Fruit fly (Drosophila melanogaster) whole organism, embryonic: ENCODE data around the gene Pka-C3.

Experiments used
- Atf3 ChIP-seq: fragments of 200-800 bp; sonication (Bioruptor generic); optimal IDR thresholded peaks from 3 replicates; lab custom pipeline; 2016; ENCODE audit warnings: missing biosample characterization, missing genetic modification characterization
- B-H2 ChIP-seq: fragments of 200-800 bp; sonication (Bioruptor generic); optimal IDR thresholded peaks from 2 replicates; lab custom pipeline; 2018; ENCODE audit warnings: missing biosample characterization, mild to moderate bottlenecking, missing genetic modification characterization
- CG10654 ChIP-seq: fragments of 200-800 bp; sonication (Bioruptor generic); optimal IDR thresholded peaks from 2 replicates; lab custom pipeline; 2016; ENCODE audit warnings: missing biosample characterization, missing genetic modification characterization
- CG11695 ChIP-seq: fragments of 200-800 bp; sonication (Bioruptor generic); IDR thresholded peaks from 3 replicates; pipeline ENCODE4 v1.3.6; 2022; ENCODE audit warnings: missing biosample characterization, missing genetic modification characterization
- CG14050 ChIP-seq: fragments of 200-800 bp; sonication (Bioruptor generic); IDR thresholded peaks from 3 replicates; pipeline ENCODE4 v1.3.6; 2022; ENCODE audit warnings: missing biosample characterization, missing genetic modification characterization
- CG14667 ChIP-seq: fragments of 200-800 bp; sonication (Bioruptor generic); IDR thresholded peaks from 2 replicates; pipeline ENCODE4 v1.3.6; 2022; ENCODE audit warnings: missing biosample characterization, missing genetic modification characterization
- CG15073 ChIP-seq: fragments of 200-800 bp; sonication (Bioruptor generic); optimal IDR thresholded peaks from 2 replicates; lab custom pipeline; 2016; ENCODE audit warnings: missing biosample characterization, missing genetic modification characterization
- CG15269 ChIP-seq: fragments of 200-800 bp; sonication (Bioruptor generic); optimal IDR thresholded peaks from 2 replicates; lab custom pipeline; 2018; ENCODE audit warnings: missing biosample characterization, mild to moderate bottlenecking, missing genetic modification characterization, moderate library complexity
- CG15696 ChIP-seq: fragments of 200-800 bp; sonication (Bioruptor generic); optimal IDR thresholded peaks from 2 replicates; lab custom pipeline; 2019; ENCODE audit warnings: missing biosample characterization, mild to moderate bottlenecking, missing genetic modification characterization, moderate library complexity
- CG16813 ChIP-seq: fragments of 200-800 bp; sonication (Bioruptor generic); IDR thresholded peaks from 3 replicates; pipeline ENCODE4 v1.3.6; 2022; ENCODE audit warnings: missing biosample characterization, missing genetic modification characterization; ENCODE audit not compliant: partially characterized antibody
- CG16815 ChIP-seq: fragments of 200-800 bp; sonication (Bioruptor generic); optimal IDR thresholded peaks from 3 replicates; lab custom pipeline; 2017; ENCODE audit warnings: missing biosample characterization, mild to moderate bottlenecking, missing genetic modification characterization
- CG16863 ChIP-seq: fragments of 200-800 bp; sonication (Bioruptor generic); optimal IDR thresholded peaks from 3 replicates; lab custom pipeline; 2016; ENCODE audit warnings: missing biosample characterization, missing genetic modification characterization
- CG17385 ChIP-seq: fragments of 200-800 bp; sonication (Bioruptor generic); optimal IDR thresholded peaks from 3 replicates; lab custom pipeline; 2018; ENCODE audit warnings: missing biosample characterization, mild to moderate bottlenecking, missing genetic modification characterization
- CG2199 ChIP-seq: fragments of 200-800 bp; sonication (Bioruptor generic); IDR thresholded peaks from 3 replicates; pipeline ENCODE4 v1.3.6; 2022; ENCODE audit warnings: missing biosample characterization, missing genetic modification characterization
- CG2678 ChIP-seq: fragments of 200-800 bp; sonication (Bioruptor generic); optimal IDR thresholded peaks from 3 replicates; lab custom pipeline; 2019; ENCODE audit warnings: missing biosample characterization, mild to moderate bottlenecking, missing genetic modification characterization, moderate library complexity
- CG33213 ChIP-seq: fragments of 200-800 bp; sonication (Bioruptor generic); optimal IDR thresholded peaks from 3 replicates; lab custom pipeline; 2016; ENCODE audit warnings: missing biosample characterization, missing genetic modification characterization
- CG3838 ChIP-seq: fragments of 200-800 bp; sonication (Bioruptor generic); optimal IDR thresholded peaks from 3 replicates; lab custom pipeline; 2016; ENCODE audit warnings: missing biosample characterization, missing genetic modification characterization
- CG4360 ChIP-seq: fragments of 200-800 bp; sonication (Bioruptor generic); IDR thresholded peaks from 2 replicates; pipeline ENCODE4 v1.3.6; 2022; ENCODE audit warnings: missing biosample characterization, missing genetic modification characterization
- CG4854 ChIP-seq: fragments of 200-800 bp; sonication (Bioruptor generic); optimal IDR thresholded peaks from 2 replicates; lab custom pipeline; 2016; ENCODE audit warnings: missing biosample characterization, missing genetic modification characterization, inconsistent platforms
- CG7357 ChIP-seq: fragments of 200-800 bp; sonication (Bioruptor generic); IDR thresholded peaks from 3 replicates; pipeline ENCODE4 v1.3.6; 2022; ENCODE audit warnings: missing biosample characterization, missing genetic modification characterization
- Drgx ChIP-seq: fragments of 200-800 bp; sonication (Bioruptor generic); IDR thresholded peaks from 2 replicates; pipeline ENCODE4 v1.3.6; 2022; ENCODE audit warnings: missing biosample characterization, missing genetic modification characterization
- E2f2 ChIP-seq: fragments of 200-800 bp; sonication (Bioruptor generic); IDR thresholded peaks from 2 replicates; pipeline ENCODE4 v1.3.6; 2022; ENCODE audit warnings: missing biosample characterization, missing genetic modification characterization
- H15 ChIP-seq: fragments of 200-800 bp; sonication (Bioruptor generic); IDR thresholded peaks from 3 replicates; pipeline ENCODE4 v1.3.6; 2022; ENCODE audit warnings: missing biosample characterization, missing genetic modification characterization
- Hand ChIP-seq: fragments of 200-800 bp; sonication (Bioruptor generic); optimal IDR thresholded peaks from 2 replicates; lab custom pipeline; 2017; ENCODE audit warnings: mild to moderate bottlenecking, missing biosample characterization, missing genetic modification reagents, missing genetic modification characterization
- Sox100B ChIP-seq: fragments of 200-800 bp; sonication (Bioruptor generic); optimal IDR thresholded peaks from 3 replicates; lab custom pipeline; 2018; ENCODE audit warnings: missing biosample characterization, mild to moderate bottlenecking, missing genetic modification characterization
- bcd ChIP-seq: fragments of 200-800 bp; sonication (Bioruptor generic); optimal IDR thresholded peaks from 2 replicates; lab custom pipeline; 2017; ENCODE audit warnings: missing biosample characterization, mild to moderate bottlenecking, missing genetic modification characterization
- cas ChIP-seq: fragments of 200-800 bp; sonication (Bioruptor generic); IDR thresholded peaks from 2 replicates; pipeline ENCODE4 v1.3.6; 2022; ENCODE audit warnings: missing biosample characterization, missing genetic modification characterization
- dati ChIP-seq: fragments of 200-800 bp; sonication (Bioruptor generic); IDR thresholded peaks from 2 replicates; pipeline ENCODE4 v1.3.6; 2022; ENCODE audit warnings: missing biosample characterization, missing genetic modification characterization
- disco-r ChIP-seq: fragments of 200-800 bp; sonication (Bioruptor generic); optimal IDR thresholded peaks from 2 replicates; lab custom pipeline; 2016; ENCODE audit warnings: missing biosample characterization, missing genetic modification characterization
- dysf ChIP-seq: fragments of 200-800 bp; sonication (Bioruptor generic); IDR thresholded peaks from 3 replicates; pipeline ENCODE4 v1.3.6; 2022; ENCODE audit warnings: missing biosample characterization, missing genetic modification characterization
- gem ChIP-seq: fragments of 200-800 bp; sonication (Bioruptor generic); optimal IDR thresholded peaks from 2 replicates; lab custom pipeline; 2019; ENCODE audit warnings: missing biosample characterization, mild to moderate bottlenecking, missing genetic modification characterization, moderate library complexity
- hb ChIP-seq: fragments of 200-800 bp; sonication (Bioruptor generic); IDR thresholded peaks from 3 replicates; pipeline ENCODE4 v1.3.6; 2022; ENCODE audit warnings: missing biosample characterization, missing genetic modification characterization; ENCODE audit not compliant: partially characterized antibody
- hkb ChIP-seq, 2 experiments: fragments of 200-800 bp in 1 of 2; fragments of >200 bp in 1 of 2; sonication (Bioruptor generic) in 1 of 2; IDR thresholded peaks in 1 of 2; optimal IDR thresholded peaks in 1 of 2; 2 replicates each; pipeline versions ENCODE4 v1.3.6 to Lab custom; 2017 to 2022; ENCODE audit warnings: missing biosample characterization in 1 of 2, missing genetic modification characterization in 1 of 2
- jing ChIP-seq: fragments of 200-800 bp; sonication (Bioruptor generic); optimal IDR thresholded peaks from 2 replicates; lab custom pipeline; 2018; ENCODE audit warnings: missing biosample characterization, mild to moderate bottlenecking, missing genetic modification characterization
- klu ChIP-seq: fragments of 200-800 bp; sonication (Bioruptor generic); IDR thresholded peaks from 2 replicates; pipeline ENCODE4 v1.3.6; 2022; ENCODE audit warnings: missing biosample characterization, missing genetic modification characterization
- p53 ChIP-seq: fragments of 200-800 bp; sonication (Bioruptor generic); optimal IDR thresholded peaks from 2 replicates; lab custom pipeline; 2016; ENCODE audit warnings: missing biosample characterization, missing genetic modification characterization
- pita ChIP-seq: fragments of 200-800 bp; sonication (Bioruptor generic); optimal IDR thresholded peaks from 2 replicates; lab custom pipeline; 2017; ENCODE audit warnings: missing biosample characterization, mild to moderate bottlenecking, missing genetic modification characterization
- pnt ChIP-seq: fragments of 200-800 bp; sonication (Bioruptor generic); optimal IDR thresholded peaks from 3 replicates; lab custom pipeline; 2016; ENCODE audit warnings: missing biosample characterization, missing genetic modification characterization
- prd ChIP-seq, 3 experiments: fragments of >200 bp in 2 of 3; fragments of 200-800 bp in 1 of 3; sonication (Bioruptor generic) in 1 of 3; optimal IDR thresholded peaks in 2 of 3; IDR thresholded peaks in 1 of 3; 2 replicates in 2 of 3; 3 replicates in 1 of 3; pipeline versions ENCODE4 v1.3.6 to Lab custom; 2017 to 2022; ENCODE audit warnings: missing biosample characterization in 1 of 3, missing genetic modification characterization in 1 of 3
- row ChIP-seq: fragments of 200-800 bp; sonication (Bioruptor generic); IDR thresholded peaks from 3 replicates; pipeline ENCODE4 v1.3.6; 2022; ENCODE audit warnings: missing biosample characterization, missing genetic modification characterization
- ssp ChIP-seq: fragments of 200-800 bp; sonication (Bioruptor generic); IDR thresholded peaks from 2 replicates; pipeline ENCODE4 v1.3.6; 2022; ENCODE audit warnings: missing biosample characterization, missing genetic modification characterization
- tin ChIP-seq: fragments of 200-800 bp; sonication (Bioruptor generic); optimal IDR thresholded peaks from 3 replicates; lab custom pipeline; 2016; ENCODE audit warnings: missing biosample characterization, missing genetic modification characterization
- tll ChIP-seq, 2 experiments: fragments of 200-800 bp in 1 of 2; fragments of >200 bp in 1 of 2; sonication (Bioruptor generic) in 1 of 2; optimal IDR thresholded peaks; 2 replicates each; lab custom pipeline; 2017 to 2019; ENCODE audit warnings: missing biosample characterization in 2 of 2, missing genetic modification characterization in 2 of 2, mild to moderate bottlenecking in 1 of 2, moderate library complexity in 1 of 2

The Pka-C3 gene

dm6 chr3L:15953892-15954291, 705 bp downstream of the Pka-C3 start (continued):
- 0 out of 3 replicates have a peak, but pooled peaks have one; percentile 25 for TF ChIP-seq CG2199
- no peak for TF ChIP-seq Hand (GFP tag; lab: Kevin White, UChicago)
- TF ChIP-seq CG33213 = no peak
- TF ChIP-seq pita (GFP tag; lab: Kevin White, UChicago) = no peak
- TF ChIP-seq disco-r (GFP tag; lab: Kevin White, UChicago) = no peak
- no peak for TF ChIP-seq B-H2 (GFP tag; lab: Kevin White, UChicago)
- TF ChIP-seq CG14050 (GFP tag; lab: Robert Waterston, UW) = no peak
- no peak for TF ChIP-seq CG16813 (GFP tag; lab: Robert Waterston, UW)
- no peak for TF ChIP-seq CG17385 (GFP tag; lab: Kevin White, UChicago)
- TF ChIP-seq CG11695 (GFP tag; lab: Robert Waterston, UW) = no peak
- no peak for TF ChIP-seq CG7357 (GFP tag; lab: Robert Waterston, UW)
- no peak for TF ChIP-seq hb (GFP tag; lab: Robert Waterston, UW)
- TF ChIP-seq CG4854 (GFP tag; lab: Kevin White, UChicago) = no peak
- TF ChIP-seq jing (GFP tag; lab: Kevin White, UChicago) = no peak
- no peak for TF ChIP-seq bcd (GFP tag; lab: Kevin White, UChicago)
- no peak for TF ChIP-seq ssp
- TF ChIP-seq CG3838 = no peak
- TF ChIP-seq CG14667 = no peak
- peak; percentile 65 for TF ChIP-seq p53 (GFP tag; lab: Kevin White, UChicago)
- no peak for TF ChIP-seq klu (GFP tag; lab: Robert Waterston, UW)
- TF ChIP-seq CG15269 = no peak
- no peak for TF ChIP-seq hkb (optimal IDR thresholded peaks at IDR 0.05; lab: Kevin White, UChicago)
- TF ChIP-seq hkb (GFP tag; IDR thresholded peaks at IDR 0.05; lab: Robert Waterston, UW) = 0 out of 2 replicates have a peak, but pooled peaks have one; percentile 23
- TF ChIP-seq cas = no peak
- TF ChIP-seq CG2678 (tag; lab: Kevin White, UChicago) = peak; percentile 29
- peak; percentile 32 for TF ChIP-seq CG15696 (tag; lab: Kevin White, UChicago)
- TF ChIP-seq dati = no peak
- TF ChIP-seq CG4360 = no peak
- no peak for TF ChIP-seq CG10654 (GFP tag; lab: Kevin White, UChicago)
- TF ChIP-seq Sox100B (GFP tag; lab: Kevin White, UChicago) = no peak
- no peak for TF ChIP-seq Drgx
- TF ChIP-seq CG15073 (GFP tag; lab: Kevin White, UChicago) = no peak
- peak in 1 of 2 experiments; percentile 79 for TF ChIP-seq tll (GFP tag; optimal IDR thresholded peaks at IDR 0.05; lab: Kevin White, UChicago)
- no peak for TF ChIP-seq E2f2 (GFP tag; lab: Robert Waterston, UW)
- no peak for TF ChIP-seq pnt
- TF ChIP-seq CG16815 = no peak
- TF ChIP-seq gem (tag; lab: Kevin White, UChicago) = peak; percentile 1
- no peak; the same call in 1 of the 3 replicates for TF ChIP-seq dysf (GFP tag; lab: Robert Waterston, UW)
- TF ChIP-seq row (GFP tag; lab: Robert Waterston, UW) = peak; percentile 21; the same call in 1 of the 3 replicates
- TF ChIP-seq tin (GFP tag; lab: Kevin White, UChicago) = no peak
- no peak for TF ChIP-seq CG16863 (GFP tag; lab: Kevin White, UChicago)
- no peak for TF ChIP-seq H15 (GFP tag; lab: Robert Waterston, UW)
- no peak for TF ChIP-seq Atf3 (GFP tag; lab: Kevin White, UChicago)
- TF ChIP-seq prd (optimal IDR thresholded peaks at IDR 0.05; lab: Kevin White, UChicago) = no peak
- peak; percentile 22; the same call in 1 of the 3 replicates for TF ChIP-seq prd (GFP tag; IDR thresholded peaks at IDR 0.05; lab: Robert Waterston, UW)
